Fruit fly (Drosophila melanogaster) whole organism, embryonic: Measurements from ENCODE around the gene CG32170.
A peak's percentile ranks its signal among the peaks of the same experiment; 100 is the strongest.

Experiments
- Awh ChIP-seq: fragments of 200-800 bp; sonication (Bioruptor generic); IDR thresholded peaks from 2 replicates; pipeline ENCODE4, ENCODE4 v1.3.6; 2022; ENCODE audit warnings: missing biosample characterization, missing genetic modification characterization
- CG11398 ChIP-seq: fragments of 200-800 bp; sonication (Bioruptor generic); optimal IDR thresholded peaks from 2 replicates; lab custom pipeline; 2016; ENCODE audit warnings: missing biosample characterization, missing genetic modification characterization
- CG11504 ChIP-seq: fragments of 200-800 bp; sonication (Bioruptor generic); optimal IDR thresholded peaks from 3 replicates; lab custom pipeline; 2019; ENCODE audit warnings: missing biosample characterization, mild to moderate bottlenecking, missing genetic modification characterization, moderate library complexity
- CG11560 ChIP-seq: fragments of 200-800 bp; sonication (Bioruptor generic); IDR thresholded peaks from 3 replicates; pipeline ENCODE4 v1.3.6; 2022; ENCODE audit warnings: missing biosample characterization, missing genetic modification characterization
- CG13894 ChIP-seq: fragments of 200-800 bp; sonication (Bioruptor generic); optimal IDR thresholded peaks from 3 replicates; lab custom pipeline; 2018; ENCODE audit warnings: missing biosample characterization, mild to moderate bottlenecking, missing genetic modification characterization, moderate library complexity
- CG14014 ChIP-seq: fragments of 200-800 bp; sonication (Bioruptor generic); IDR thresholded peaks from 2 replicates; pipeline ENCODE4 v1.3.6; 2022; ENCODE audit warnings: missing biosample characterization, missing genetic modification characterization
- CG14050 ChIP-seq: fragments of 200-800 bp; sonication (Bioruptor generic); IDR thresholded peaks from 3 replicates; pipeline ENCODE4 v1.3.6; 2022; ENCODE audit warnings: missing biosample characterization, missing genetic modification characterization
- CG15073 ChIP-seq: fragments of 200-800 bp; sonication (Bioruptor generic); optimal IDR thresholded peaks from 2 replicates; lab custom pipeline; 2016; ENCODE audit warnings: missing biosample characterization, missing genetic modification characterization
- CG1529 ChIP-seq: fragments of 200-800 bp; sonication (Bioruptor generic); optimal IDR thresholded peaks from 3 replicates; lab custom pipeline; 2018; ENCODE audit warnings: missing biosample characterization, missing genetic modification characterization
- CG15514 ChIP-seq: fragments of 200-800 bp; sonication (Bioruptor generic); optimal IDR thresholded peaks from 3 replicates; lab custom pipeline; 2017; ENCODE audit warnings: missing biosample characterization, missing genetic modification characterization, mild to moderate bottlenecking, moderate library complexity, missing genetic modification reagents
- CG15696 ChIP-seq: fragments of 200-800 bp; sonication (Bioruptor generic); optimal IDR thresholded peaks from 2 replicates; lab custom pipeline; 2019; ENCODE audit warnings: missing biosample characterization, mild to moderate bottlenecking, missing genetic modification characterization, moderate library complexity
- CG17186 ChIP-seq: fragments of 200-800 bp; sonication (Bioruptor generic); optimal IDR thresholded peaks from 3 replicates; lab custom pipeline; 2017; ENCODE audit warnings: missing biosample characterization, missing genetic modification reagents, missing genetic modification characterization
- CG2199 ChIP-seq: fragments of 200-800 bp; sonication (Bioruptor generic); IDR thresholded peaks from 3 replicates; pipeline ENCODE4 v1.3.6; 2022; ENCODE audit warnings: missing biosample characterization, missing genetic modification characterization
- CG2889 ChIP-seq: fragments of 200-800 bp; sonication (Bioruptor generic); IDR thresholded peaks from 3 replicates; pipeline ENCODE4 v1.3.6; 2022; ENCODE audit warnings: missing biosample characterization, missing genetic modification characterization
- CG31224 ChIP-seq: fragments of 200-800 bp; sonication (Bioruptor generic); IDR thresholded peaks from 2 replicates; pipeline ENCODE4 v1.3.6; 2022; ENCODE audit warnings: missing biosample characterization, missing genetic modification characterization
- CG32532 ChIP-seq: fragments of 200-800 bp; sonication (Bioruptor generic); IDR thresholded peaks from 2 replicates; pipeline ENCODE4 v1.3.6; 2022; ENCODE audit warnings: missing biosample characterization, missing genetic modification characterization
- CG33557 ChIP-seq: fragments of 200-800 bp; sonication (Bioruptor generic); optimal IDR thresholded peaks from 2 replicates; lab custom pipeline; 2019; ENCODE audit warnings: missing biosample characterization, mild to moderate bottlenecking, missing genetic modification characterization, moderate library complexity
- CG4282 ChIP-seq: fragments of 200-800 bp; sonication (Bioruptor generic); optimal IDR thresholded peaks from 2 replicates; lab custom pipeline; 2016; ENCODE audit warnings: missing biosample characterization, missing genetic modification characterization
- CG6175 ChIP-seq: fragments of 200-800 bp; sonication (Bioruptor generic); IDR thresholded peaks from 3 replicates; pipeline ENCODE4 v1.3.6; 2022; ENCODE audit warnings: missing biosample characterization, missing genetic modification characterization
- CG6791 ChIP-seq: fragments of 200-800 bp; sonication (Bioruptor generic); IDR thresholded peaks from 3 replicates; pipeline ENCODE4 v1.3.6; 2022; ENCODE audit warnings: missing biosample characterization, missing genetic modification characterization; ENCODE audit not compliant: partially characterized antibody
- CG6854 ChIP-seq: fragments of 200-800 bp; sonication (Bioruptor generic); optimal IDR thresholded peaks from 3 replicates; lab custom pipeline; 2017; ENCODE audit warnings: missing biosample characterization, mild to moderate bottlenecking, missing genetic modification characterization
- CG8765 ChIP-seq: fragments of 200-800 bp; sonication (Bioruptor generic); IDR thresholded peaks from 2 replicates; pipeline ENCODE4 v1.3.6; 2022; ENCODE audit warnings: missing biosample characterization, missing genetic modification characterization
- CG9609 ChIP-seq: fragments of 200-800 bp; sonication (Bioruptor generic); optimal IDR thresholded peaks from 3 replicates; lab custom pipeline; 2016; ENCODE audit warnings: missing biosample characterization, missing genetic modification characterization
- CG9932 ChIP-seq: fragments of 200-800 bp; sonication (Bioruptor generic); IDR thresholded peaks from 2 replicates; pipeline ENCODE4 v1.3.6; 2022; ENCODE audit warnings: missing biosample characterization, missing genetic modification characterization
- Drgx ChIP-seq: fragments of 200-800 bp; sonication (Bioruptor generic); IDR thresholded peaks from 2 replicates; pipeline ENCODE4 v1.3.6; 2022; ENCODE audit warnings: missing biosample characterization, missing genetic modification characterization
- Ets97D ChIP-seq: fragments of 200-800 bp; sonication (Bioruptor generic); optimal IDR thresholded peaks from 3 replicates; lab custom pipeline; 2016; ENCODE audit warnings: missing biosample characterization, missing genetic modification characterization
- Hr78 ChIP-seq, 2 experiments: fragments of 200-800 bp in 1 of 2; fragments of >200 bp in 1 of 2; sonication (Bioruptor generic) in 1 of 2; optimal IDR thresholded peaks; 2 replicates each; lab custom pipeline; 2017 to 2019; ENCODE audit warnings: missing biosample characterization in 2 of 2, missing genetic modification characterization in 2 of 2, mild to moderate bottlenecking in 1 of 2, moderate library complexity in 1 of 2
- Six4 ChIP-seq: fragments of 200-800 bp; sonication (Bioruptor generic); optimal IDR thresholded peaks from 2 replicates; lab custom pipeline; 2016; ENCODE audit warnings: missing biosample characterization, missing genetic modification characterization
- ab ChIP-seq: fragments of 200-800 bp; sonication (Bioruptor generic); optimal IDR thresholded peaks from 2 replicates; lab custom pipeline; 2016; ENCODE audit warnings: missing biosample characterization, missing genetic modification characterization
- ash1 ChIP-seq: fragments of 200-800 bp; sonication (Bioruptor generic); optimal IDR thresholded peaks from 2 replicates; lab custom pipeline; 2018; ENCODE audit warnings: missing biosample characterization, mild to moderate bottlenecking, missing genetic modification characterization
- az2 ChIP-seq: fragments of 200-800 bp; sonication (Bioruptor generic); optimal IDR thresholded peaks from 3 replicates; lab custom pipeline; 2016; ENCODE audit warnings: missing biosample characterization, missing genetic modification characterization
- cas ChIP-seq: fragments of 200-800 bp; sonication (Bioruptor generic); IDR thresholded peaks from 2 replicates; pipeline ENCODE4 v1.3.6; 2022; ENCODE audit warnings: missing biosample characterization, missing genetic modification characterization
- chinmo ChIP-seq: fragments of 200-800 bp; sonication (Bioruptor generic); IDR thresholded peaks from 4 replicates; pipeline ENCODE4 v1.3.6; 2022; ENCODE audit warnings: missing biosample characterization, missing genetic modification characterization; ENCODE audit not compliant: partially characterized antibody
- corto ChIP-seq: fragments of 200-800 bp; sonication (Bioruptor generic); optimal IDR thresholded peaks from 2 replicates; lab custom pipeline; 2016; ENCODE audit warnings: missing biosample characterization, mild to moderate bottlenecking, missing genetic modification characterization, moderate library complexity
- crc ChIP-seq: fragments of 200-800 bp; sonication (Bioruptor generic); optimal IDR thresholded peaks from 2 replicates; lab custom pipeline; 2016; ENCODE audit warnings: missing biosample characterization, missing genetic modification characterization
- dmrt11E ChIP-seq: fragments of 200-800 bp; sonication (Bioruptor generic); optimal IDR thresholded peaks from 3 replicates; lab custom pipeline; 2018; ENCODE audit warnings: missing biosample characterization, mild to moderate bottlenecking, missing genetic modification characterization, moderate library complexity
- exex ChIP-seq: fragments of 200-800 bp; sonication (Bioruptor generic); optimal IDR thresholded peaks from 4 replicates; lab custom pipeline; 2018; ENCODE audit warnings: missing biosample characterization, mild to moderate bottlenecking, missing genetic modification characterization, moderate library complexity
- fd102C ChIP-seq: fragments of 200-800 bp; sonication (Bioruptor generic); optimal IDR thresholded peaks from 2 replicates; lab custom pipeline; 2018; ENCODE audit warnings: missing biosample characterization, mild to moderate bottlenecking, missing genetic modification characterization, moderate library complexity
- fd3F ChIP-seq: fragments of 200-800 bp; sonication (Bioruptor generic); optimal IDR thresholded peaks from 2 replicates; lab custom pipeline; 2018; ENCODE audit warnings: missing biosample characterization, mild to moderate bottlenecking, missing genetic modification characterization, moderate library complexity
- grn ChIP-seq: fragments of 200-800 bp; sonication (Bioruptor generic); optimal IDR thresholded peaks from 3 replicates; lab custom pipeline; 2017; ENCODE audit warnings: missing biosample characterization, missing genetic modification characterization
- gro ChIP-seq: fragments of 200-800 bp; sonication (Bioruptor generic); optimal IDR thresholded peaks from 2 replicates; lab custom pipeline; 2016; ENCODE audit warnings: missing biosample characterization, missing genetic modification characterization
- h ChIP-seq: fragments of >200 bp; optimal IDR thresholded peaks from 2 replicates; lab custom pipeline; 2017
- nau ChIP-seq: fragments of 200-800 bp; sonication (Bioruptor generic); optimal IDR thresholded peaks from 3 replicates; lab custom pipeline; 2017; ENCODE audit warnings: missing biosample characterization, mild to moderate bottlenecking, missing genetic modification characterization, missing genetic modification reagents
- nerfin-1 ChIP-seq: fragments of 200-800 bp; sonication (Bioruptor generic); optimal IDR thresholded peaks from 3 replicates; lab custom pipeline; 2019; ENCODE audit warnings: missing biosample characterization, mild to moderate bottlenecking, missing genetic modification characterization, moderate library complexity
- otp ChIP-seq: fragments of 200-800 bp; sonication (Bioruptor generic); IDR thresholded peaks from 3 replicates; pipeline ENCODE4, ENCODE4 v1.3.6; 2022; ENCODE audit warnings: missing biosample characterization, missing genetic modification characterization
- pum ChIP-seq: fragments of 200-800 bp; sonication (Bioruptor generic); optimal IDR thresholded peaks from 2 replicates; lab custom pipeline; 2016; ENCODE audit warnings: missing biosample characterization, missing genetic modification characterization
- run ChIP-seq: fragments of 200-800 bp; sonication (Bioruptor generic); optimal IDR thresholded peaks from 3 replicates; lab custom pipeline; 2018; ENCODE audit warnings: missing biosample characterization, mild to moderate bottlenecking, missing genetic modification characterization
- seq ChIP-seq: fragments of 200-800 bp; sonication (Bioruptor generic); IDR thresholded peaks from 2 replicates; pipeline ENCODE4 v1.3.6; 2022; ENCODE audit warnings: missing biosample characterization, missing genetic modification characterization
- stc ChIP-seq: fragments of 200-800 bp; sonication (Bioruptor generic); IDR thresholded peaks from 2 replicates; pipeline ENCODE4 v1.3.6; 2022; ENCODE audit warnings: missing biosample characterization, missing genetic modification characterization
- usp ChIP-seq: fragments of >200 bp; optimal IDR thresholded peaks from 2 replicates; lab custom pipeline; 2017; ENCODE audit warnings: missing biosample characterization, missing genetic modification characterization
- z ChIP-seq: fragments of 200-800 bp; sonication (Bioruptor generic); IDR thresholded peaks from 3 replicates; pipeline ENCODE4 v1.3.6; 2022; ENCODE audit warnings: missing biosample characterization, missing genetic modification characterization

CG32170 gene

DNA sequence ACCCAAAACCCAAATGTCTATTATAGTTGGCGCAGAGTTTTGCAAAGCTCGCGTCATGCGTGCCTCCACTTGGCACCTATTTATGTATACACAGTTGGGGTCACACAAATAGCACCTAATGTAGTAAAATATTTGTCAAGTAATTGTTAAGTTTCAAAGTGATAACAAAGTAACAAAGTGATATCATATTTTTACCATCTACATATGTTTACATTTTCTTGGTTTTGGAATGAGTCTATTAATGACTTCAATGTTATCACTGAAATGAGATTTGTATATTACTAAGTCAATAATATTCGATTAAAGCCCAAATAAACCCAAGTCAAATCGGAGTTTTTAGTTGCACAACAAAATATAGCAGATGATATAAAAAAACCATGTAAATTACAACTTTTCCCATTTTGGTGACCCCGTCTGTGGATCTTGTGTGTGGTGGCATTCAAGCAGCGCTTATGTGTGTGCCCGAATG, 4.6 kb upstream of the CG32170 start (continued):
- TF ChIP-seq CG6175 (GFP tag; lab: Robert Waterston, UW) (0 out of 3 replicates have a peak, but pooled peaks have one; percentile 7), CG2199 (GFP tag; lab: Robert Waterston, UW) (no peak), fd3F (GFP tag; lab: Kevin White, UChicago) (peak; percentile 41), CG8765 (GFP tag; lab: Robert Waterston, UW) (no peak), CG9609 (GFP tag; lab: Kevin White, UChicago) (peak; percentile 39), h (lab: Kevin White, UChicago) (no peak), CG6854 (peak; percentile 72), CG11560 (0 out of 3 replicates have a peak, but pooled peaks have one; percentile 6), corto (no peak), Awh (GFP tag; lab: Robert Waterston, UW) (0 out of 2 replicates have a peak, but pooled peaks have one; percentile 9), CG15696 (no peak), CG13894 (tag; lab: Kevin White, UChicago) (no peak), CG15514 (GFP tag; lab: Kevin White, UChicago) (peak; percentile 35), CG1529 (peak; percentile 62), exex (peak; percentile 24), grn (GFP tag; lab: Kevin White, UChicago) (no peak), nerfin-1 (tag; lab: Kevin White, UChicago) (peak; percentile 76), CG15073 (no peak), CG33557 (GFP tag; lab: Kevin White, UChicago) (peak; percentile 38), az2 (GFP tag; lab: Kevin White, UChicago) (peak; percentile 63), Six4 (no peak), ash1 (GFP tag; lab: Kevin White, UChicago) (no peak), gro (GFP tag; lab: Kevin White, UChicago) (no peak), fd102C (GFP tag; lab: Kevin White, UChicago) (no peak), CG4282 (no peak), CG32532 (GFP tag; lab: Robert Waterston, UW) (peak; percentile 54; the same call in 1 of the 2 replicates), CG11504 (tag; lab: Kevin White, UChicago) (peak; percentile 87), chinmo (GFP tag; lab: Robert Waterston, UW) (no peak), seq (GFP tag; lab: Robert Waterston, UW) (peak; percentile 54; the same call in 1 of the 2 replicates), usp (GFP tag; lab: Kevin White, UChicago) (no peak), crc (peak; percentile 54), pum (GFP tag; lab: Kevin White, UChicago) (peak; percentile 22), Drgx (GFP tag; lab: Robert Waterston, UW) (peak; percentile 79), CG11398 (peak; percentile 30), CG2889 (no peak), z (GFP tag; lab: Robert Waterston, UW) (0 out of 3 replicates have a peak, but pooled peaks have one; percentile 3), CG14014 (GFP tag; lab: Robert Waterston, UW) (peak; percentile 17; the same call in 1 of the 2 replicates), CG9932 (0 out of 2 replicates have a peak, but pooled peaks have one; percentile 40), CG6791 (GFP tag; lab: Robert Waterston, UW) (no peak), Hr78 (GFP tag; optimal IDR thresholded peaks at IDR 0.05; lab: Kevin White, UChicago) (peak in 1 of 2 experiments; percentile 35), CG17186 (GFP tag; lab: Kevin White, UChicago) (no peak), otp (GFP tag; lab: Robert Waterston, UW) (no peak), run (tag; lab: Kevin White, UChicago) (peak; percentile 78), ab (no peak), cas (GFP tag; lab: Robert Waterston, UW) (no peak), Ets97D (GFP tag; lab: Kevin White, UChicago) (no peak), nau (GFP tag; lab: Kevin White, UChicago) (peak; percentile 81), CG31224 (GFP tag; lab: Robert Waterston, UW) (peak; percentile 47; the same call in 1 of the 2 replicates), dmrt11E (peak; percentile 55), stc (peak; percentile 53; the same call in 1 of the 2 replicates), CG14050 (no peak; the same call in 1 of the 3 replicates)
